Fruit fly (Drosophila melanogaster) whole organism, embryonic: ENCODE results near the gene CG7806.

ENCODE experiments used
- Antp ChIP-seq: fragments of 200-800 bp; sonication (Bioruptor generic); optimal IDR thresholded peaks from 3 replicates; lab custom pipeline; 2016; ENCODE audit warnings: missing biosample characterization, missing genetic modification characterization
- BEAF-32 ChIP-seq: fragments of 200-800 bp; sonication (Bioruptor generic); optimal IDR thresholded peaks from 3 replicates; lab custom pipeline; 2017; ENCODE audit warnings: missing biosample characterization, missing genetic modification characterization, mild to moderate bottlenecking, moderate library complexity, missing genetic modification reagents
- Bdp1 ChIP-seq: fragments of 200-800 bp; sonication (Bioruptor generic); optimal IDR thresholded peaks from 3 replicates; lab custom pipeline; 2016; ENCODE audit warnings: missing biosample characterization, missing genetic modification characterization
- CG11247 ChIP-seq: fragments of 200-800 bp; sonication (Bioruptor generic); IDR thresholded peaks from 2 replicates; pipeline ENCODE4 v1.3.6; 2022; ENCODE audit warnings: missing biosample characterization, missing genetic modification characterization
- CG11398 ChIP-seq: fragments of 200-800 bp; sonication (Bioruptor generic); optimal IDR thresholded peaks from 2 replicates; lab custom pipeline; 2016; ENCODE audit warnings: missing biosample characterization, missing genetic modification characterization
- CG11696 ChIP-seq: fragments of 200-800 bp; sonication (Bioruptor generic); IDR thresholded peaks from 2 replicates; pipeline ENCODE4 v1.3.6; 2022; ENCODE audit warnings: missing biosample characterization, missing genetic modification characterization
- CG12104 ChIP-seq: fragments of 200-800 bp; sonication (Bioruptor generic); optimal IDR thresholded peaks from 3 replicates; lab custom pipeline; 2016; ENCODE audit warnings: missing biosample characterization, missing genetic modification characterization
- CG14667 ChIP-seq: fragments of 200-800 bp; sonication (Bioruptor generic); IDR thresholded peaks from 2 replicates; pipeline ENCODE4 v1.3.6; 2022; ENCODE audit warnings: missing biosample characterization, missing genetic modification characterization
- CG15011 ChIP-seq: fragments of 200-800 bp; sonication (Bioruptor generic); optimal IDR thresholded peaks from 3 replicates; lab custom pipeline; 2018; ENCODE audit warnings: missing biosample characterization, mild to moderate bottlenecking, missing genetic modification characterization
- CG1602 ChIP-seq: fragments of 200-800 bp; sonication (Bioruptor generic); optimal IDR thresholded peaks from 3 replicates; lab custom pipeline; 2016; ENCODE audit warnings: missing biosample characterization, missing genetic modification characterization
- CG16813 ChIP-seq: fragments of 200-800 bp; sonication (Bioruptor generic); IDR thresholded peaks from 3 replicates; pipeline ENCODE4 v1.3.6; 2022; ENCODE audit warnings: missing biosample characterization, missing genetic modification characterization; ENCODE audit not compliant: partially characterized antibody
- CG1792 ChIP-seq: fragments of 200-800 bp; sonication (Bioruptor generic); optimal IDR thresholded peaks from 2 replicates; lab custom pipeline; 2016; ENCODE audit warnings: missing biosample characterization, missing genetic modification characterization
- CG18476 ChIP-seq: fragments of 200-800 bp; sonication (Bioruptor generic); optimal IDR thresholded peaks from 2 replicates; lab custom pipeline; 2016; ENCODE audit warnings: missing biosample characterization, mild to moderate bottlenecking, missing genetic modification characterization
- CG32767 ChIP-seq: fragments of 200-800 bp; sonication (Bioruptor generic); IDR thresholded peaks from 2 replicates; pipeline ENCODE4 v1.3.6; 2022; ENCODE audit warnings: missing biosample characterization, missing genetic modification characterization
- CG33213 ChIP-seq: fragments of 200-800 bp; sonication (Bioruptor generic); optimal IDR thresholded peaks from 3 replicates; lab custom pipeline; 2016; ENCODE audit warnings: missing biosample characterization, missing genetic modification characterization
- CG33557 ChIP-seq: fragments of 200-800 bp; sonication (Bioruptor generic); optimal IDR thresholded peaks from 2 replicates; lab custom pipeline; 2019; ENCODE audit warnings: missing biosample characterization, mild to moderate bottlenecking, missing genetic modification characterization, moderate library complexity
- CG4282 ChIP-seq: fragments of 200-800 bp; sonication (Bioruptor generic); optimal IDR thresholded peaks from 2 replicates; lab custom pipeline; 2016; ENCODE audit warnings: missing biosample characterization, missing genetic modification characterization
- CG4328 ChIP-seq: fragments of 200-800 bp; sonication (Bioruptor generic); optimal IDR thresholded peaks from 3 replicates; lab custom pipeline; 2017; ENCODE audit warnings: missing biosample characterization, missing genetic modification reagents, missing genetic modification characterization
- CG4730 ChIP-seq: fragments of 200-800 bp; sonication (Bioruptor generic); IDR thresholded peaks from 2 replicates; pipeline ENCODE4 v1.3.6; 2022; ENCODE audit warnings: missing biosample characterization, missing genetic modification characterization
- CG5180 ChIP-seq: fragments of 200-800 bp; sonication (Bioruptor generic); optimal IDR thresholded peaks from 3 replicates; lab custom pipeline; 2017; ENCODE audit warnings: missing biosample characterization, missing genetic modification characterization, mild to moderate bottlenecking, moderate library complexity, missing genetic modification reagents
- CG6689 ChIP-seq: fragments of 200-800 bp; sonication (Bioruptor generic); IDR thresholded peaks from 2 replicates; pipeline ENCODE4 v1.3.6; 2022; ENCODE audit warnings: missing biosample characterization, missing genetic modification characterization
- CG8924 ChIP-seq: fragments of 200-800 bp; optimal IDR thresholded peaks from 3 replicates; lab custom pipeline; 2019; ENCODE audit warnings: missing biosample characterization, mild to moderate bottlenecking, missing genetic modification characterization, moderate library complexity
- CG9727 ChIP-seq: fragments of 200-800 bp; sonication (Bioruptor generic); optimal IDR thresholded peaks from 3 replicates; lab custom pipeline; 2017; ENCODE audit warnings: missing biosample characterization, mild to moderate bottlenecking, missing genetic modification characterization
- CG9797 ChIP-seq: fragments of 200-800 bp; sonication (Bioruptor generic); optimal IDR thresholded peaks from 3 replicates; lab custom pipeline; 2018; ENCODE audit warnings: missing biosample characterization, mild to moderate bottlenecking, missing genetic modification characterization
- Dip3 ChIP-seq: fragments of 200-800 bp; sonication (Bioruptor generic); optimal IDR thresholded peaks from 3 replicates; lab custom pipeline; 2016; ENCODE audit warnings: missing biosample characterization, missing genetic modification characterization
- HLH4C ChIP-seq: fragments of 200-800 bp; sonication (Bioruptor generic); IDR thresholded peaks from 3 replicates; pipeline ENCODE4 v1.3.6; 2022; ENCODE audit warnings: missing biosample characterization, missing genetic modification characterization; ENCODE audit not compliant: partially characterized antibody
- Hr3 ChIP-seq: fragments of 200-800 bp; sonication (Bioruptor generic); optimal IDR thresholded peaks from 3 replicates; lab custom pipeline; 2016; ENCODE audit warnings: missing biosample characterization, missing genetic modification characterization
- Meics ChIP-seq: fragments of 200-800 bp; sonication (Bioruptor generic); optimal IDR thresholded peaks from 2 replicates; lab custom pipeline; 2017; ENCODE audit warnings: missing biosample characterization, mild to moderate bottlenecking, missing genetic modification characterization
- NfI ChIP-seq: fragments of 200-800 bp; sonication (Bioruptor generic); optimal IDR thresholded peaks from 3 replicates; lab custom pipeline; 2018; ENCODE audit warnings: missing biosample characterization, mild to moderate bottlenecking, missing genetic modification characterization, moderate library complexity
- PHDP ChIP-seq: fragments of 200-800 bp; sonication (Bioruptor generic); optimal IDR thresholded peaks from 3 replicates; lab custom pipeline; 2018; ENCODE audit warnings: missing biosample characterization, mild to moderate bottlenecking, missing genetic modification characterization, moderate library complexity
- Pdp1 ChIP-seq, 2 experiments: fragments of 200-800 bp; sonication (Bioruptor generic); optimal IDR thresholded peaks; 3 replicates each; lab custom pipeline; 2016; ENCODE audit warnings: missing biosample characterization in 2 of 2, missing genetic modification characterization in 2 of 2, mild to moderate bottlenecking in 1 of 2, moderate library complexity in 1 of 2
- Sin3A ChIP-seq: fragments of >200 bp; optimal IDR thresholded peaks from 2 replicates; lab custom pipeline; 2018
- br ChIP-seq: fragments of >200 bp; optimal IDR thresholded peaks from 2 replicates; lab custom pipeline; 2017
- chinmo ChIP-seq: fragments of 200-800 bp; sonication (Bioruptor generic); IDR thresholded peaks from 4 replicates; pipeline ENCODE4 v1.3.6; 2022; ENCODE audit warnings: missing biosample characterization, missing genetic modification characterization; ENCODE audit not compliant: partially characterized antibody
- dmrt11E ChIP-seq: fragments of 200-800 bp; sonication (Bioruptor generic); optimal IDR thresholded peaks from 3 replicates; lab custom pipeline; 2018; ENCODE audit warnings: missing biosample characterization, mild to moderate bottlenecking, missing genetic modification characterization, moderate library complexity
- fd64A ChIP-seq: fragments of 200-800 bp; sonication (Bioruptor generic); optimal IDR thresholded peaks from 3 replicates; lab custom pipeline; 2018; ENCODE audit warnings: missing biosample characterization, mild to moderate bottlenecking, missing genetic modification characterization
- inv ChIP-seq: fragments of 200-800 bp; sonication (Bioruptor generic); IDR thresholded peaks from 2 replicates; pipeline ENCODE4 v1.3.6; 2022; ENCODE audit warnings: missing biosample characterization, missing genetic modification characterization; ENCODE audit not compliant: partially characterized antibody
- kni ChIP-seq: fragments of 200-800 bp; sonication (Bioruptor generic); optimal IDR thresholded peaks from 3 replicates; lab custom pipeline; 2017; ENCODE audit warnings: mild to moderate bottlenecking, missing biosample characterization, missing genetic modification reagents, missing genetic modification characterization
- luna ChIP-seq: fragments of 200-800 bp; sonication (Bioruptor generic); optimal IDR thresholded peaks from 2 replicates; lab custom pipeline; 2016; ENCODE audit warnings: missing biosample characterization, missing genetic modification characterization
- nom ChIP-seq: fragments of 200-800 bp; sonication (Bioruptor generic); optimal IDR thresholded peaks from 2 replicates; lab custom pipeline; 2017; ENCODE audit warnings: missing biosample characterization, missing genetic modification characterization, mild to moderate bottlenecking, moderate library complexity, missing genetic modification reagents
- pros ChIP-seq: fragments of 200-800 bp; sonication (Bioruptor generic); optimal IDR thresholded peaks from 3 replicates; lab custom pipeline; 2019; ENCODE audit warnings: missing biosample characterization, mild to moderate bottlenecking, missing genetic modification characterization, moderate library complexity
- rib ChIP-seq: fragments of 200-800 bp; sonication (Bioruptor generic); IDR thresholded peaks from 2 replicates; pipeline ENCODE4 v1.3.6; 2022; ENCODE audit warnings: missing biosample characterization, missing genetic modification characterization
- sd ChIP-seq: fragments of 200-800 bp; sonication (Bioruptor generic); optimal IDR thresholded peaks from 3 replicates; lab custom pipeline; 2018; ENCODE audit warnings: missing biosample characterization, mild to moderate bottlenecking, missing genetic modification characterization, moderate library complexity
- seq ChIP-seq: fragments of 200-800 bp; sonication (Bioruptor generic); IDR thresholded peaks from 2 replicates; pipeline ENCODE4 v1.3.6; 2022; ENCODE audit warnings: missing biosample characterization, missing genetic modification characterization
- slbo ChIP-seq: fragments of 200-800 bp; sonication (Bioruptor generic); IDR thresholded peaks from 2 replicates; pipeline ENCODE4 v1.3.6; 2022; ENCODE audit warnings: missing biosample characterization, missing genetic modification characterization
- tin ChIP-seq: fragments of 200-800 bp; sonication (Bioruptor generic); optimal IDR thresholded peaks from 3 replicates; lab custom pipeline; 2016; ENCODE audit warnings: missing biosample characterization, missing genetic modification characterization
- tna ChIP-seq: fragments of 200-800 bp; sonication (Bioruptor generic); IDR thresholded peaks from 2 replicates; pipeline ENCODE4 v1.3.6; 2022; ENCODE audit warnings: missing biosample characterization, missing genetic modification characterization; ENCODE audit not compliant: partially characterized antibody
- zen2 ChIP-seq: fragments of 200-800 bp; sonication (Bioruptor generic); IDR thresholded peaks from 3 replicates; pipeline ENCODE4 v1.3.6; 2022; ENCODE audit warnings: missing biosample characterization, missing genetic modification characterization; ENCODE audit not compliant: partially characterized antibody
- zfh1 ChIP-seq: fragments of 200-800 bp; sonication (Bioruptor generic); IDR thresholded peaks from 3 replicates; pipeline ENCODE4 v1.3.6; 2022; ENCODE audit warnings: missing biosample characterization, missing genetic modification characterization

Gene CG7806

DNA sequence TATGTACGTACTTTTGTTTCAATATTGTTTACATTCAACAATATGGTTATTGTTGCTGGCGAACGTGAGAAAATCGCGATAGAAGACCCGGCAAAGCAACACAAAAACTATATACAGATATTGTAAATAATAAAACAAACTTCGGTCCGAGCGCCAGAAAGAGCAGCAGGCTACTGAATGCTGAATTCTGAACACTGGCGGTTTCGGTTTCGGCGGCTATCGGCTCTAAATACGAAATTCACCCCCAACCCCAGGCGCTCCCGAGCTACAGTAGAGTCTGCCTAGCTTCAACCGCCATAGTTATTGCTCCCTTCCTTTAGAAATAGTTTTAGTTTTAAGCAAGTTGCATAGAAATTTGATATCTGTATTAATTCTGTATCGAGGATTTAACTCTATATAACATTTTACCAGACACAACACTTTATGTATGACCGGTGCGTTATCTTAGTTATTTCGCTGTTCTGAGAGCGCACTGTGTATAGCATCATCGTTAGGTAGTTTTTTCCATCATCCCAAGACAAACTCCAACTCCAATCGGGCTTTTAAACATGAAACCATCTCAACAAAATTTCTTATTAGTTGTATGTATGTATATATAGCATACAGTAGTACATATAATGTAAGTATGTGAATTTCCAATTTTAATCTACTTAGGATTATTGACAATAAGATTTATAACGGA is 51.2 kb downstream of the CG7806 start, which contains the start of gene CG7627 (continued):
- TF ChIP-seq CG33557 (GFP tag; lab: Kevin White, UChicago) (peak; percentile 43), CG14667 (GFP tag; lab: Robert Waterston, UW) (peak; percentile 82; the same call in 1 of the 2 replicates), slbo (GFP tag; lab: Robert Waterston, UW) (peak; percentile 87), luna (peak; percentile 1), Meics (peak; percentile 84), CG18476 (GFP tag; lab: Kevin White, UChicago) (peak; percentile 64), fd64A (GFP tag; lab: Kevin White, UChicago) (no peak), CG15011 (GFP tag; lab: Kevin White, UChicago) (peak; percentile 1), zen2 (GFP tag; lab: Robert Waterston, UW) (no peak), dmrt11E (tag; lab: Kevin White, UChicago) (peak; percentile 62), CG4730 (peak; percentile 67), tin (GFP tag; lab: Kevin White, UChicago) (peak; percentile 68), CG12104 (GFP tag; lab: Kevin White, UChicago) (peak; percentile 76), CG11247 (GFP tag; lab: Robert Waterston, UW) (peak; percentile 88), CG8924 (peak; percentile 61), CG6689 (GFP tag; lab: Robert Waterston, UW) (peak; percentile 75), CG32767 (peak; percentile 64; the same call in 1 of the 2 replicates), tna (no peak), CG1792 (peak; percentile 43), zfh1 (GFP tag; lab: Robert Waterston, UW) (peak; percentile 82), nom (peak; percentile 48), br (no peak), CG33213 (peak; percentile 34), PHDP (tag; lab: Kevin White, UChicago) (peak; percentile 68), kni (GFP tag; lab: Kevin White, UChicago) (no peak), Pdp1 (GFP tag; optimal IDR thresholded peaks at IDR 0.05; lab: Kevin White, UChicago) (peak; percentile 35 to 70), NfI (GFP tag; lab: Kevin White, UChicago) (peak; percentile 52), HLH4C (no peak), inv (GFP tag; lab: Robert Waterston, UW) (no peak), CG11398 (GFP tag; lab: Kevin White, UChicago) (no peak), CG9797 (GFP tag; lab: Kevin White, UChicago) (no peak), pros (GFP tag; lab: Kevin White, UChicago) (no peak), Antp (GFP tag; lab: Kevin White, UChicago) (peak; percentile 70), rib (GFP tag; lab: Robert Waterston, UW) (peak; percentile 57; the same call in 1 of the 2 replicates), CG4282 (GFP tag; lab: Kevin White, UChicago) (no peak), sd (peak; percentile 41), CG11696 (0 out of 2 replicates have a peak, but pooled peaks have one; percentile 34), Sin3A (no peak), BEAF-32 (GFP tag; lab: Kevin White, UChicago) (no peak), CG16813 (GFP tag; lab: Robert Waterston, UW) (no peak), CG4328 (GFP tag; lab: Kevin White, UChicago) (peak; percentile 57), CG9727 (GFP tag; lab: Kevin White, UChicago) (peak; percentile 82), Bdp1 (GFP tag; lab: Kevin White, UChicago) (peak; percentile 61), CG5180 (peak; percentile 58), Dip3 (peak; percentile 73), CG1602 (GFP tag; lab: Kevin White, UChicago) (peak; percentile 23), chinmo (GFP tag; lab: Robert Waterston, UW) (peak; percentile 74; the same call in 2 of the 4 replicates), Hr3 (GFP tag; lab: Kevin White, UChicago) (peak; percentile 62), seq (GFP tag; lab: Robert Waterston, UW) (peak; percentile 71)
